Worm (Caenorhabditis elegans): Measurements from ENCODE around the gene puf-12.

DNA sequence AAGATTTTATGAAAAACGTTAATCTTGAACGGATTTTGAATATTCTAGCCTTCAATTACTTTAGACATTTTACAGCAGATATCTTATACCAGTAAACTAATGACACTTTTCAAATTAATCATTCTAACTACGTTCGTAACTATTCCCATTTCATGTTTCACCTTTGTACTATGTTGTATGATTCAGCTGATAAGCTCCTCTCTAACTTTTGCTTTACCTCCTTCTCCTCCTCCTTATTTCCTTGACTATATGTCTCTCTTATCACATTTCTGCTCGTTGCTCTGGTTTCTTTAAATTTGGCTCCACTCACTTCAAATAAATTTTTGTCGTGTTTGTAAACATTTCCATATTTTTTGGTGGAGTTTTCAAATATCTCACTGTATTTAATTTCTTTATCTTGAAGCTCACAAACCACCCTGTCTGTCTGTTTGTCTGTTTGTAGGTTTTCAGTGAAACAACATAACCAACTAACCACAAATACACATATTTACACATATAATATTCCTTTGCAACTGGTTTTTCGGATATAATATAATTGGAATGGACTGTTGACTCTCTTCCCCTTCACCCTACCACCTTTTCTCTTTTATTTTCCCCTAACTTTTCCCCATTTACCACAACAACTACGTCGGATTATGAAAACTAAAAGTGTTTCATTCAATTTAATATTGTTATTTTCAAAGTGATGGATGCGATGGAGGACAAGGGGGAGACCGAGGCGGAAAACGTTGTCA lies 5.8 kb upstream of the puf-12 start, which contains the start of gene lact-2:
- TF ChIP-seq K02D7.2 (tag; optimal IDR thresholded peaks at IDR 0.05) (no peak), ceh-14 (tag; optimal IDR thresholded peaks at IDR 0.05) (no peak), ceh-34 (tag; optimal IDR thresholded peaks at IDR 0.05) (no peak), zip-5 (tag; optimal IDR thresholded peaks at IDR 0.05) (no peak), nhr-232 (tag; optimal IDR thresholded peaks at IDR 0.05) (no peak), fkh-10 (GFP tag; optimal IDR thresholded peaks at IDR 0.05) (no peak), sox-2 (GFP tag; IDR thresholded peaks at IDR 0.05) (no peak), pag-3 (tag; optimal IDR thresholded peaks at IDR 0.05; ENCODE audit: borderline replicate concordance) (no peak), nhr-11 (tag; optimal IDR thresholded peaks at IDR 0.05) (no peak), hlh-8 (tag; optimal IDR thresholded peaks at IDR 0.05) (no peak), hlh-30 (tag; optimal IDR thresholded peaks at IDR 0.05; ENCODE audit: insufficient read depth) (no peak)

All from whole organism, late embryonic.